Worm (Caenorhabditis elegans): ENCODE data around the gene hecd-1.

- no peak for TF ChIP-seq aly-2 (tag; optimal IDR thresholded peaks at IDR 0.05)
- no peak for TF ChIP-seq egl-13 (tag; optimal IDR thresholded peaks at IDR 0.05)
- TF ChIP-seq snpc-4 (tag; optimal IDR thresholded peaks at IDR 0.05): no peak
- TF ChIP-seq lin-14 (GFP tag; optimal IDR thresholded peaks at IDR 0.05): peak; percentile 53
- no peak for TF ChIP-seq fkh-10 (GFP tag; optimal IDR thresholded peaks at IDR 0.05)
- no peak for TF ChIP-seq nhr-76 (tag; optimal IDR thresholded peaks at IDR 0.05)
- TF ChIP-seq C34B4.2 (tag; optimal IDR thresholded peaks at IDR 0.05): no peak
- no peak for TF ChIP-seq nhr-11 (tag; optimal IDR thresholded peaks at IDR 0.05)
- no peak for TF ChIP-seq ama-1 (optimal IDR thresholded peaks at IDR 0.05)
- peak in 1 of 2 experiments; percentile 69 for TF ChIP-seq lsy-2 (tag; optimal IDR thresholded peaks at IDR 0.05)
- no peak for TF ChIP-seq pqm-1 (tag; optimal IDR thresholded peaks at IDR 0.05)
- TF ChIP-seq ztf-11 (tag; optimal IDR thresholded peaks at IDR 0.05): no peak
Observed at ce11 chrIV:7147722-7148121, 3.2 kb upstream of the hecd-1 start.
